Worm (Caenorhabditis elegans) whole organism, early embryonic: Measurements from ENCODE around the gene srt-34.

Experiments used
- ama-1 ChIP-seq: fragments of 150-350 bp; optimal IDR thresholded peaks from 2 replicates; lab custom pipeline; 2014
- flt-1 ChIP-seq: fragments of 200-800 bp; sonication (Bioruptor generic); IDR thresholded peaks from 2 replicates; pipeline ENCODE4 v1.3.6; 2022; ENCODE audit warnings: missing genetic modification characterization, missing compliant biosample characterization
- hnd-1 ChIP-seq: sonication (generic microtip); optimal IDR thresholded peaks from 2 replicates; lab custom pipeline; 2016; ENCODE audit warnings: missing genetic modification characterization, missing compliant biosample characterization
- tbx-37 ChIP-seq: fragments of 200-800 bp; sonication (Bioruptor generic); conservative IDR thresholded peaks from 2 replicates; pipeline ENCODE4 v1.3.6; 2022; ENCODE audit warnings: missing genetic modification reagents, missing genetic modification characterization, missing compliant biosample characterization

ce11 chrV:2864899-2865298 is 46.9 kb upstream of the srt-34 start, which contains the start of gene srh-240:
- TF ChIP-seq flt-1 (GFP tag; lab: Robert Waterston, UW), result no peak
- TF ChIP-seq tbx-37 (GFP tag; lab: Robert Waterston, UW), result no peak
- no peak for TF ChIP-seq ama-1 (lab: Kevin White, UChicago)
- no peak for TF ChIP-seq hnd-1
